Worm (Caenorhabditis elegans): ENCODE data around the gene hacd-1.
A peak's percentile ranks its signal among the peaks of the same experiment; 100 is the strongest.

DNA sequence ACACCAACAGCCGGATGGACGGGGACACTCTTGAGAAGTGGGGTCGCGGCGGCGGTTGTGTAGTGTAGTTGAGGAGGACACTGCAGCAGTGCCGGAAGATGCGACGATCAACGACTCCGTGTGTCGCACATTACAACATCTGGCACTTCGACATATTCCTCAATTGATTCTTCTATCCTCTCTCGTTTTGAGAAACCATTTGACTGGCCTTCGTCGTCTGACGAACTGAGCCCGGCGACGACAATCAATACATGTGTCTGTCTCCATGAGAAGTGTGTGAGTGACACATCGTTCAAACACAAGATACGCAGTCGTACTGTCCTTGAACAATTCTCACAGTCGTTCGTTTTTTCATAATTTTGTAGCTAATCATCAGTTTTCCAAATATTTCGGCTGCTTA lies 12.4 kb downstream of the hacd-1 start:
- TF ChIP-seq ceh-82 (tag; optimal IDR thresholded peaks at IDR 0.05) (no peak), pqm-1 (tag; optimal IDR thresholded peaks at IDR 0.05) (no peak), ceh-63 (GFP tag; optimal IDR thresholded peaks at IDR 0.05) (no peak), nhr-71 (tag; optimal IDR thresholded peaks at IDR 0.05) (peak; percentile 16), lin-13 (GFP tag; optimal IDR thresholded peaks at IDR 0.05) (no peak), ama-1 (optimal IDR thresholded peaks at IDR 0.05) (no peak), blmp-1 (tag; optimal IDR thresholded peaks at IDR 0.05) (no peak), fkh-10 (GFP tag; optimal IDR thresholded peaks at IDR 0.05) (no peak), jun-1 (tag; optimal IDR thresholded peaks at IDR 0.05) (no peak), fos-1 (tag; optimal IDR thresholded peaks at IDR 0.05) (no peak)
